Fruit fly (Drosophila melanogaster) whole organism, embryonic: ENCODE measurements around the gene Txl.
A peak's percentile ranks its signal among the peaks of the same experiment; 100 is the strongest.

ENCODE experiments used
- Adf1 ChIP-seq: fragments of 200-800 bp; sonication (Bioruptor generic); IDR thresholded peaks from 2 replicates; pipeline ENCODE4 v1.3.6; 2022; ENCODE audit warnings: missing biosample characterization, missing genetic modification characterization
- Asciz ChIP-seq: fragments of 200-800 bp; sonication (Bioruptor generic); optimal IDR thresholded peaks from 2 replicates; lab custom pipeline; 2017; ENCODE audit warnings: missing biosample characterization, mild to moderate bottlenecking, missing genetic modification characterization, missing genetic modification reagents
- Atf6 ChIP-seq: fragments of 200-800 bp; sonication (Bioruptor generic); IDR thresholded peaks from 2 replicates; pipeline ENCODE4 v1.3.6; 2022; ENCODE audit warnings: missing biosample characterization, missing genetic modification characterization
- CG10147 ChIP-seq: fragments of 200-800 bp; sonication (Bioruptor generic); optimal IDR thresholded peaks from 2 replicates; lab custom pipeline; 2019; ENCODE audit warnings: missing biosample characterization, mild to moderate bottlenecking, missing genetic modification characterization, moderate library complexity
- CG11456 ChIP-seq: fragments of 200-800 bp; sonication (Bioruptor generic); IDR thresholded peaks from 3 replicates; pipeline ENCODE4 v1.3.6; 2022; ENCODE audit warnings: missing biosample characterization, missing genetic modification characterization
- CG11695 ChIP-seq: fragments of 200-800 bp; sonication (Bioruptor generic); IDR thresholded peaks from 3 replicates; pipeline ENCODE4 v1.3.6; 2022; ENCODE audit warnings: missing biosample characterization, missing genetic modification characterization
- CG12071 ChIP-seq: fragments of 200-800 bp; sonication (Bioruptor generic); optimal IDR thresholded peaks from 3 replicates; lab custom pipeline; 2018; ENCODE audit warnings: missing biosample characterization, mild to moderate bottlenecking, missing genetic modification characterization
- CG12391 ChIP-seq: fragments of 200-800 bp; sonication (Bioruptor generic); optimal IDR thresholded peaks from 3 replicates; lab custom pipeline; 2018; ENCODE audit warnings: missing biosample characterization, mild to moderate bottlenecking, missing genetic modification characterization, moderate library complexity
- CG13624 ChIP-seq: fragments of 200-800 bp; sonication (Bioruptor generic); optimal IDR thresholded peaks from 2 replicates; lab custom pipeline; 2016; ENCODE audit warnings: missing biosample characterization, missing genetic modification characterization
- CG17359 ChIP-seq: fragments of 200-800 bp; sonication (Bioruptor generic); optimal IDR thresholded peaks from 3 replicates; lab custom pipeline; 2018; ENCODE audit warnings: missing biosample characterization, mild to moderate bottlenecking, missing genetic modification characterization, moderate library complexity
- CG17802 ChIP-seq: fragments of 200-800 bp; sonication (Bioruptor generic); optimal IDR thresholded peaks from 2 replicates; lab custom pipeline; 2018; ENCODE audit warnings: missing biosample characterization, mild to moderate bottlenecking, missing genetic modification characterization, moderate library complexity
- CG17829 ChIP-seq: fragments of 200-800 bp; optimal IDR thresholded peaks from 2 replicates; lab custom pipeline; 2019; ENCODE audit warnings: missing biosample characterization, mild to moderate bottlenecking, missing genetic modification characterization, moderate library complexity
- CG2129 ChIP-seq: fragments of 200-800 bp; sonication (Bioruptor generic); IDR thresholded peaks from 2 replicates; pipeline ENCODE4 v1.3.6; 2022; ENCODE audit warnings: missing biosample characterization, missing genetic modification characterization; ENCODE audit not compliant: partially characterized antibody
- CG30020 ChIP-seq: fragments of 200-800 bp; optimal IDR thresholded peaks from 2 replicates; lab custom pipeline; 2019; ENCODE audit warnings: missing biosample characterization, mild to moderate bottlenecking, missing genetic modification characterization, moderate library complexity
- CG3726 ChIP-seq: fragments of 200-800 bp; sonication (Bioruptor generic); IDR thresholded peaks from 3 replicates; pipeline ENCODE4, ENCODE4 v1.3.6; 2022; ENCODE audit warnings: missing biosample characterization, missing genetic modification characterization
- CG7372 ChIP-seq: fragments of 200-800 bp; sonication (Bioruptor generic); IDR thresholded peaks from 2 replicates; pipeline ENCODE4 v1.3.6; 2022; ENCODE audit warnings: missing biosample characterization, missing genetic modification characterization
- CG8388 ChIP-seq: fragments of 200-800 bp; sonication (Bioruptor generic); optimal IDR thresholded peaks from 2 replicates; lab custom pipeline; 2019; ENCODE audit warnings: missing biosample characterization, mild to moderate bottlenecking, missing genetic modification characterization, moderate library complexity
- D19A ChIP-seq: fragments of 200-800 bp; optimal IDR thresholded peaks from 3 replicates; lab custom pipeline; 2019; ENCODE audit warnings: missing biosample characterization, mild to moderate bottlenecking, missing genetic modification characterization, moderate library complexity
- Dek ChIP-seq: fragments of 200-800 bp; sonication (Bioruptor generic); optimal IDR thresholded peaks from 3 replicates; lab custom pipeline; 2019; ENCODE audit warnings: missing biosample characterization, mild to moderate bottlenecking, missing genetic modification characterization, moderate library complexity
- Dll ChIP-seq: fragments of 200-800 bp; sonication (Bioruptor generic); IDR thresholded peaks from 4 replicates; pipeline ENCODE4 v1.3.6; 2022; ENCODE audit warnings: missing biosample characterization, missing genetic modification characterization; ENCODE audit not compliant: partially characterized antibody
- E2f2 ChIP-seq: fragments of 200-800 bp; sonication (Bioruptor generic); IDR thresholded peaks from 2 replicates; pipeline ENCODE4 v1.3.6; 2022; ENCODE audit warnings: missing biosample characterization, missing genetic modification characterization
- Ets65A ChIP-seq: fragments of 200-800 bp; sonication (Bioruptor generic); peaks from one replicate; lab custom pipeline; 2016; ENCODE audit warnings: missing biosample characterization, missing genetic modification characterization
- Hmx ChIP-seq: fragments of 200-800 bp; sonication (Bioruptor generic); optimal IDR thresholded peaks from 2 replicates; lab custom pipeline; 2016; ENCODE audit warnings: missing biosample characterization, missing genetic modification characterization
- Hr39 ChIP-seq: fragments of >200 bp; optimal IDR thresholded peaks from 2 replicates; lab custom pipeline; 2017
- Hr78 ChIP-seq, 2 experiments: fragments of 200-800 bp in 1 of 2; fragments of >200 bp in 1 of 2; sonication (Bioruptor generic) in 1 of 2; optimal IDR thresholded peaks; 2 replicates each; lab custom pipeline; 2017 to 2019; ENCODE audit warnings: missing biosample characterization in 2 of 2, missing genetic modification characterization in 2 of 2, mild to moderate bottlenecking in 1 of 2, moderate library complexity in 1 of 2
- Lhr ChIP-seq: fragments of 200-800 bp; sonication (Bioruptor generic); optimal IDR thresholded peaks from 3 replicates; lab custom pipeline; 2017; ENCODE audit warnings: mild to moderate bottlenecking, missing biosample characterization, missing genetic modification reagents, missing genetic modification characterization
- MESR4 ChIP-seq: fragments of 200-800 bp; sonication (Bioruptor generic); optimal IDR thresholded peaks from 2 replicates; lab custom pipeline; 2018; ENCODE audit warnings: missing biosample characterization, mild to moderate bottlenecking, missing genetic modification characterization, moderate library complexity
- MTF-1 ChIP-seq: fragments of 200-800 bp; sonication (Bioruptor generic); optimal IDR thresholded peaks from 2 replicates; lab custom pipeline; 2018; ENCODE audit warnings: missing biosample characterization, mild to moderate bottlenecking, missing genetic modification characterization, borderline replicate concordance
- Mad ChIP-seq: fragments of 200-800 bp; sonication (Bioruptor generic); optimal IDR thresholded peaks from 2 replicates; lab custom pipeline; 2016; ENCODE audit warnings: missing biosample characterization, missing genetic modification characterization
- Neu2 ChIP-seq: fragments of 200-800 bp; sonication (Bioruptor generic); optimal IDR thresholded peaks from 3 replicates; lab custom pipeline; 2016; ENCODE audit warnings: missing biosample characterization, missing genetic modification characterization, borderline replicate concordance
- NfI ChIP-seq: fragments of 200-800 bp; sonication (Bioruptor generic); optimal IDR thresholded peaks from 3 replicates; lab custom pipeline; 2018; ENCODE audit warnings: missing biosample characterization, mild to moderate bottlenecking, missing genetic modification characterization, moderate library complexity
- Pdp1 ChIP-seq, 2 experiments: fragments of 200-800 bp; sonication (Bioruptor generic); optimal IDR thresholded peaks; 3 replicates each; lab custom pipeline; 2016; ENCODE audit warnings: missing biosample characterization in 2 of 2, missing genetic modification characterization in 2 of 2, mild to moderate bottlenecking in 1 of 2, moderate library complexity in 1 of 2
- Poxn ChIP-seq: fragments of 200-800 bp; sonication (Bioruptor generic); IDR thresholded peaks from 2 replicates; pipeline ENCODE4 v1.3.6; 2022; ENCODE audit warnings: missing biosample characterization, missing genetic modification characterization
- Sox102F ChIP-seq: fragments of 200-800 bp; sonication (Bioruptor generic); optimal IDR thresholded peaks from 2 replicates; lab custom pipeline; 2018; ENCODE audit warnings: missing biosample characterization, mild to moderate bottlenecking, missing genetic modification characterization, moderate library complexity
- Xrp1 ChIP-seq: fragments of 200-800 bp; sonication (Bioruptor generic); IDR thresholded peaks from 2 replicates; pipeline ENCODE4 v1.3.6; 2022; ENCODE audit warnings: missing biosample characterization, missing genetic modification characterization
- bab2 ChIP-seq: fragments of 200-800 bp; sonication (Bioruptor generic); optimal IDR thresholded peaks from 2 replicates; lab custom pipeline; 2016; ENCODE audit warnings: missing biosample characterization, missing genetic modification characterization
- chm ChIP-seq: fragments of 200-800 bp; sonication (Bioruptor generic); IDR thresholded peaks from 2 replicates; pipeline ENCODE4 v1.3.6; 2022; ENCODE audit warnings: missing biosample characterization, missing genetic modification characterization
- crol ChIP-seq: fragments of 200-800 bp; sonication (Bioruptor generic); IDR thresholded peaks from 2 replicates; pipeline ENCODE4 v1.3.6; 2022; ENCODE audit warnings: missing biosample characterization, missing genetic modification characterization
- ems ChIP-seq: fragments of 200-800 bp; sonication (Bioruptor generic); optimal IDR thresholded peaks from 3 replicates; lab custom pipeline; 2016; ENCODE audit warnings: missing biosample characterization, missing genetic modification characterization
- exex ChIP-seq: fragments of 200-800 bp; sonication (Bioruptor generic); optimal IDR thresholded peaks from 4 replicates; lab custom pipeline; 2018; ENCODE audit warnings: missing biosample characterization, mild to moderate bottlenecking, missing genetic modification characterization, moderate library complexity
- grn ChIP-seq: fragments of 200-800 bp; sonication (Bioruptor generic); optimal IDR thresholded peaks from 3 replicates; lab custom pipeline; 2017; ENCODE audit warnings: missing biosample characterization, missing genetic modification characterization
- ind ChIP-seq: fragments of 200-800 bp; sonication (Bioruptor generic); optimal IDR thresholded peaks from 3 replicates; lab custom pipeline; 2016; ENCODE audit warnings: missing biosample characterization, missing genetic modification characterization
- lola ChIP-seq, 3 experiments: fragments of >200 bp in 2 of 3; fragments of 200-800 bp in 1 of 3; sonication (Bioruptor generic) in 1 of 3; optimal IDR thresholded peaks; 2 replicates each; lab custom pipeline; 2017 to 2019; ENCODE audit warnings: missing biosample characterization in 3 of 3, missing genetic modification characterization in 3 of 3, mild to moderate bottlenecking in 1 of 3, moderate library complexity in 1 of 3
- mld ChIP-seq: fragments of 200-800 bp; sonication (Bioruptor generic); IDR thresholded peaks from 3 replicates; pipeline ENCODE4 v1.3.6; 2022; ENCODE audit warnings: missing biosample characterization, missing genetic modification characterization; ENCODE audit not compliant: partially characterized antibody
- nmo ChIP-seq: fragments of 200-800 bp; sonication (Bioruptor generic); optimal IDR thresholded peaks from 2 replicates; lab custom pipeline; 2018; ENCODE audit warnings: missing biosample characterization, mild to moderate bottlenecking, missing genetic modification characterization, moderate library complexity
- p53 ChIP-seq: fragments of 200-800 bp; sonication (Bioruptor generic); optimal IDR thresholded peaks from 2 replicates; lab custom pipeline; 2016; ENCODE audit warnings: missing biosample characterization, missing genetic modification characterization
- ranshi ChIP-seq: fragments of 200-800 bp; sonication (Bioruptor generic); IDR thresholded peaks from 2 replicates; pipeline ENCODE4 v1.3.6; 2022; ENCODE audit warnings: missing biosample characterization, missing genetic modification characterization
- sens ChIP-seq: fragments of 200-800 bp; sonication (Bioruptor generic); peaks from one replicate; lab custom pipeline; 2016; ENCODE audit warnings: missing biosample characterization, missing genetic modification characterization
- slbo ChIP-seq: fragments of 200-800 bp; sonication (Bioruptor generic); IDR thresholded peaks from 2 replicates; pipeline ENCODE4 v1.3.6; 2022; ENCODE audit warnings: missing biosample characterization, missing genetic modification characterization

Gene Txl

dm6 chr3L:5785237-5786062 is 19.8 kb downstream of the Txl start (continued):
- TF ChIP-seq CG13624 (no peak), NfI (GFP tag; lab: Kevin White, UChicago) (no peak), sens (GFP tag; lab: Kevin White, UChicago) (peak; percentile 85), Pdp1 (GFP tag; optimal IDR thresholded peaks at IDR 0.05; lab: Kevin White, UChicago) (peak in 1 of 2 experiments; percentile 57), ems (GFP tag; lab: Kevin White, UChicago) (no peak), Sox102F (GFP tag; lab: Kevin White, UChicago) (peak; percentile 37), CG2129 (GFP tag; lab: Robert Waterston, UW) (no peak), CG7372 (GFP tag; lab: Robert Waterston, UW) (no peak), chm (no peak), ind (no peak), p53 (GFP tag; lab: Kevin White, UChicago) (peak; percentile 96), CG8388 (GFP tag; lab: Kevin White, UChicago) (no peak), Ets65A (GFP tag; lab: Kevin White, UChicago) (peak; percentile 58), exex (tag; lab: Kevin White, UChicago) (no peak), Hr39 (lab: Kevin White, UChicago) (no peak), Hr78 (GFP tag; optimal IDR thresholded peaks at IDR 0.05; lab: Kevin White, UChicago) (no peak), CG3726 (no peak), crol (GFP tag; lab: Robert Waterston, UW) (peak; percentile 39; the same call in 1 of the 2 replicates), MTF-1 (GFP tag; lab: Kevin White, UChicago) (peak; percentile 6), Asciz (peak; percentile 59), Atf6 (GFP tag; lab: Robert Waterston, UW) (no peak), Adf1 (GFP tag; lab: Robert Waterston, UW) (no peak), Poxn (GFP tag; lab: Robert Waterston, UW) (no peak), CG12391 (tag; lab: Kevin White, UChicago) (no peak), ranshi (GFP tag; lab: Robert Waterston, UW) (no peak), bab2 (no peak), CG17359 (tag; lab: Kevin White, UChicago) (peak; percentile 17), Neu2 (peak; percentile 2), Xrp1 (peak; percentile 57), slbo (0 out of 2 replicates have a peak, but pooled peaks have one; percentile 14), Lhr (GFP tag; lab: Kevin White, UChicago) (no peak), CG11456 (no peak), CG11695 (no peak), CG10147 (GFP tag; lab: Kevin White, UChicago) (no peak), MESR4 (GFP tag; lab: Kevin White, UChicago) (no peak), CG12071 (GFP tag; lab: Kevin White, UChicago) (peak; percentile 7), lola (GFP tag; optimal IDR thresholded peaks at IDR 0.05; lab: Kevin White, UChicago) (no peak), CG17802 (no peak), CG17829 (tag; lab: Kevin White, UChicago) (no peak), nmo (no peak), D19A (no peak), E2f2 (no peak), Mad (GFP tag; lab: Kevin White, UChicago) (no peak), mld (no peak), Dll (GFP tag; lab: Robert Waterston, UW) (no peak), Hmx (no peak), grn (GFP tag; lab: Kevin White, UChicago) (no peak), Dek (no peak), CG30020 (tag; lab: Kevin White, UChicago) (no peak)
